Worm (Caenorhabditis elegans): ENCODE measurements around the gene brf-1.

ce11 chrII:7325063-7325480 is 19.4 kb downstream of the brf-1 start:
- TF ChIP-seq med-1 (GFP tag; optimal IDR thresholded peaks at IDR 0.05; ENCODE audit: insufficient read depth) (no peak), flt-1 (GFP tag; IDR thresholded peaks at IDR 0.05) (no peak), cog-1 (tag; optimal IDR thresholded peaks at IDR 0.05) (no peak), T22C8.4 (GFP tag; IDR thresholded peaks at IDR 0.05) (no peak), tab-1 (GFP tag; IDR thresholded peaks at IDR 0.05) (no peak)

Measured in whole organism, midembryonic.